Worm (Caenorhabditis elegans) whole organism, L4 larva: ENCODE data around the gene nrf-6.

ENCODE experiments used
- D1046.2 ChIP-seq: fragments of 200-800 bp; sonication (Bioruptor generic); IDR thresholded peaks from 2 replicates; pipeline ENCODE4 v1.3.6; 2022; ENCODE audit warnings: missing genetic modification characterization, missing compliant biosample characterization
- F10B5.3 ChIP-seq: sonication (generic microtip); optimal IDR thresholded peaks from 2 replicates; lab custom pipeline; 2016; ENCODE audit warnings: mild to moderate bottlenecking, missing genetic modification characterization, missing compliant biosample characterization
- F26F4.8 ChIP-seq: fragments of 200-800 bp; sonication (Bioruptor generic); conservative IDR thresholded peaks from 2 replicates; pipeline ENCODE4 v1.3.6; 2022; ENCODE audit warnings: missing genetic modification characterization, missing compliant biosample characterization
- R02D3.7 ChIP-seq: fragments of 150-350 bp; sonication (generic microtip); optimal IDR thresholded peaks from 3 replicates; lab custom pipeline; 2014; ENCODE audit warnings: missing biosample characterization, missing genetic modification characterization
- T26A8.4 ChIP-seq: fragments of 200-800 bp; sonication (Bioruptor generic); IDR thresholded peaks from 2 replicates; pipeline ENCODE4 v1.3.6; 2022; ENCODE audit warnings: missing genetic modification characterization, missing compliant biosample characterization
- ZK546.5 ChIP-seq, 2 experiments: sonication (generic microtip); optimal IDR thresholded peaks; 2 replicates each; lab custom pipeline; 2017; ENCODE audit warnings: missing biosample characterization in 2 of 2, missing genetic modification characterization in 2 of 2
- arid-1 ChIP-seq: fragments of 200-800 bp; sonication (Bioruptor generic); conservative IDR thresholded peaks from 2 replicates; pipeline ENCODE4 v1.3.6; 2022; ENCODE audit warnings: missing genetic modification reagents, missing genetic modification characterization, missing compliant biosample characterization
- attf-4 ChIP-seq: sonication (generic microtip); optimal IDR thresholded peaks from 3 replicates; lab custom pipeline; 2017; ENCODE audit warnings: missing biosample characterization, missing genetic modification characterization
- ceh-20 ChIP-seq: fragments of 200-800 bp; sonication (Bioruptor generic); IDR thresholded peaks from 2 replicates; pipeline ENCODE4 v1.3.6; 2022; ENCODE audit warnings: missing genetic modification reagents, missing genetic modification characterization, missing compliant biosample characterization
- cey-2 ChIP-seq: sonication (generic microtip); optimal IDR thresholded peaks from 3 replicates; lab custom pipeline; 2017; ENCODE audit warnings: missing genetic modification characterization, mild to moderate bottlenecking, missing compliant biosample characterization, antibody characterized with exemption, borderline replicate concordance; ENCODE audit not compliant: insufficient read depth
- ctbp-1 ChIP-seq: fragments of 200-800 bp; sonication (Bioruptor generic); IDR thresholded peaks from 2 replicates; pipeline ENCODE4 v1.3.6; 2022; ENCODE audit warnings: missing genetic modification reagents, missing genetic modification characterization, missing compliant biosample characterization
- daf-19 ChIP-seq: fragments of 200-800 bp; sonication (Bioruptor generic); conservative IDR thresholded peaks from 2 replicates; pipeline ENCODE4 v1.3.6; 2022; ENCODE audit warnings: missing genetic modification characterization, missing compliant biosample characterization
- daf-8 ChIP-seq: fragments of 200-800 bp; sonication (Bioruptor generic); IDR thresholded peaks from 2 replicates; pipeline ENCODE4 v1.3.6; 2022; ENCODE audit warnings: missing genetic modification characterization, missing compliant biosample characterization
- dmd-6 ChIP-seq: fragments of 200-800 bp; sonication (Bioruptor generic); IDR thresholded peaks from 2 replicates; pipeline ENCODE4 v1.3.6; 2022; ENCODE audit warnings: missing genetic modification reagents, missing genetic modification characterization, missing compliant biosample characterization
- duxl-1 ChIP-seq: sonication (generic microtip); optimal IDR thresholded peaks from 2 replicates; lab custom pipeline; 2016; ENCODE audit warnings: mild to moderate bottlenecking, missing genetic modification characterization, moderate library complexity, missing compliant biosample characterization; ENCODE audit not compliant: poor library complexity
- egl-27 ChIP-seq: sonication (generic microtip); optimal IDR thresholded peaks from 3 replicates; lab custom pipeline; 2017; ENCODE audit warnings: missing biosample characterization, missing genetic modification reagents, missing genetic modification characterization
- egl-43 ChIP-seq: fragments of 200-800 bp; sonication (Bioruptor generic); IDR thresholded peaks from 2 replicates; pipeline ENCODE4 v1.3.6; 2022; ENCODE audit warnings: missing genetic modification reagents, missing genetic modification characterization, missing compliant biosample characterization
- fkh-10 ChIP-seq: fragments of 150-350 bp; optimal IDR thresholded peaks from 2 replicates; lab custom pipeline; 2014; ENCODE audit warnings: missing biosample characterization, missing genetic modification reagents, missing genetic modification characterization
- hlh-30 ChIP-seq: sonication (generic microtip); optimal IDR thresholded peaks from 2 replicates; lab custom pipeline; 2017; ENCODE audit warnings: antibody characterized with exemption, mild to moderate bottlenecking, missing genetic modification characterization, missing compliant biosample characterization; ENCODE audit not compliant: insufficient read depth
- jun-1 ChIP-seq: fragments of 150-350 bp; optimal IDR thresholded peaks from 2 replicates; lab custom pipeline; 2014; ENCODE audit warnings: missing biosample characterization, missing genetic modification reagents, missing genetic modification characterization
- lin-15B ChIP-seq: fragments of 150-350 bp; sonication (generic microtip); optimal IDR thresholded peaks from 3 replicates; lab custom pipeline; 2014; ENCODE audit warnings: missing biosample characterization, missing genetic modification characterization
- lin-29 ChIP-seq: fragments of 200-800 bp; sonication (Bioruptor generic); IDR thresholded peaks from 2 replicates; pipeline ENCODE4 v1.3.6; 2022; ENCODE audit warnings: missing genetic modification reagents, missing genetic modification characterization, missing compliant biosample characterization
- lin-38 ChIP-seq: fragments of 200-800 bp; sonication (Bioruptor generic); IDR thresholded peaks from 2 replicates; pipeline ENCODE4 v1.3.6; 2022; ENCODE audit warnings: missing genetic modification reagents, missing genetic modification characterization, missing compliant biosample characterization
- lin-39 ChIP-seq: fragments of 150-350 bp; optimal IDR thresholded peaks from 2 replicates; lab custom pipeline; 2014; ENCODE audit warnings: missing biosample characterization, missing genetic modification reagents, missing genetic modification characterization
- lir-3 ChIP-seq: sonication (generic microtip); optimal IDR thresholded peaks from 2 replicates; lab custom pipeline; 2016; ENCODE audit warnings: mild to moderate bottlenecking, missing genetic modification characterization, missing compliant biosample characterization
- lsy-2 ChIP-seq, 2 experiments: fragments of 150-350 bp in 1 of 2; sonication (generic microtip) in 1 of 2; optimal IDR thresholded peaks; 2 replicates each; lab custom pipeline; 2014 to 2017; ENCODE audit warnings: missing biosample characterization in 2 of 2, missing genetic modification characterization in 2 of 2
- madf-9 ChIP-seq: fragments of 200-800 bp; sonication (Bioruptor generic); conservative IDR thresholded peaks from 2 replicates; pipeline ENCODE4 v1.3.6; 2022; ENCODE audit warnings: missing genetic modification reagents, missing genetic modification characterization, missing compliant biosample characterization
- mdl-1 ChIP-seq, 2 experiments: fragments of 150-350 bp in 1 of 2; sonication (generic microtip) in 1 of 2; optimal IDR thresholded peaks; 2 replicates each; lab custom pipeline; 2014 to 2017; ENCODE audit warnings: missing biosample characterization in 2 of 2, missing genetic modification characterization in 2 of 2
- mes-2 ChIP-seq: sonication (generic microtip); optimal IDR thresholded peaks from 2 replicates; lab custom pipeline; 2016; ENCODE audit warnings: missing genotype, mild to moderate bottlenecking, missing genetic modification characterization, missing compliant biosample characterization; ENCODE audit not compliant: poor library complexity, severe bottlenecking
- nhr-10 ChIP-seq: fragments of 150-350 bp; optimal IDR thresholded peaks from 2 replicates; lab custom pipeline; 2014; ENCODE audit warnings: missing biosample characterization, missing genetic modification characterization
- nhr-11 ChIP-seq: fragments of 150-350 bp; optimal IDR thresholded peaks from 2 replicates; lab custom pipeline; 2014; ENCODE audit warnings: missing biosample characterization, missing genetic modification characterization
- nhr-111 ChIP-seq: fragments of 200-800 bp; sonication (Bioruptor generic); optimal IDR thresholded peaks from 2 replicates; lab custom pipeline; 2018; ENCODE audit warnings: mild to moderate bottlenecking, missing genetic modification characterization, missing compliant biosample characterization
- nhr-237 ChIP-seq: sonication (generic microtip); optimal IDR thresholded peaks from 2 replicates; lab custom pipeline; 2017; ENCODE audit warnings: missing biosample characterization, missing genetic modification characterization
- nhr-42 ChIP-seq: fragments of 200-800 bp; sonication (Bioruptor generic); IDR thresholded peaks from 2 replicates; pipeline ENCODE4 v1.3.6; 2022; ENCODE audit warnings: missing genetic modification characterization, missing compliant biosample characterization
- nhr-48 ChIP-seq: sonication (generic microtip); optimal IDR thresholded peaks from 2 replicates; lab custom pipeline; 2016; ENCODE audit warnings: mild to moderate bottlenecking, missing genetic modification characterization, missing compliant biosample characterization
- nhr-6 ChIP-seq: fragments of 150-350 bp; optimal IDR thresholded peaks from 2 replicates; lab custom pipeline; 2014; ENCODE audit warnings: missing biosample characterization, missing genetic modification characterization
- nhr-77 ChIP-seq: fragments of 150-350 bp; optimal IDR thresholded peaks from 2 replicates; lab custom pipeline; 2014; ENCODE audit warnings: missing biosample characterization, missing genetic modification characterization
- pqm-1 ChIP-seq: sonication (generic microtip); optimal IDR thresholded peaks from 2 replicates; lab custom pipeline; 2017; ENCODE audit warnings: missing biosample characterization, missing genetic modification characterization
- rbr-2 ChIP-seq: sonication (generic microtip); optimal IDR thresholded peaks from 2 replicates; lab custom pipeline; 2016; ENCODE audit warnings: missing genotype, missing genetic modification characterization, missing compliant biosample characterization
- saeg-2 ChIP-seq: fragments of 200-800 bp; sonication (Bioruptor generic); IDR thresholded peaks from 2 replicates; pipeline ENCODE4 v1.3.6; 2022; ENCODE audit warnings: missing genetic modification reagents, missing genetic modification characterization, missing compliant biosample characterization
- sdz-12 ChIP-seq: fragments of 200-800 bp; sonication (Bioruptor generic); optimal IDR thresholded peaks from 2 replicates; lab custom pipeline; 2018; ENCODE audit warnings: mild to moderate bottlenecking, missing genetic modification characterization, missing compliant biosample characterization
- set-16 ChIP-seq: fragments of 200-800 bp; sonication (Bioruptor generic); IDR thresholded peaks from 2 replicates; pipeline ENCODE4 v1.3.6; 2022; ENCODE audit warnings: missing genetic modification reagents, missing genetic modification characterization, missing compliant biosample characterization
- snpc-1.2 ChIP-seq: fragments of 200-800 bp; sonication (Bioruptor generic); IDR thresholded peaks from 2 replicates; pipeline ENCODE4 v1.3.6; 2022; ENCODE audit warnings: missing genetic modification reagents, missing genetic modification characterization, missing compliant biosample characterization
- snpc-4 ChIP-seq: fragments of 150-350 bp; optimal IDR thresholded peaks from 2 replicates; lab custom pipeline; 2014; ENCODE audit warnings: missing biosample characterization, missing genetic modification characterization
- spr-1 ChIP-seq: sonication (generic microtip); optimal IDR thresholded peaks from 2 replicates; lab custom pipeline; 2016; ENCODE audit warnings: mild to moderate bottlenecking, missing genetic modification characterization, missing compliant biosample characterization
- tag-97 ChIP-seq: fragments of 200-800 bp; sonication (Bioruptor generic); IDR thresholded peaks from 2 replicates; pipeline ENCODE4 v1.3.6; 2022; ENCODE audit warnings: missing genetic modification characterization, missing compliant biosample characterization
- tra-1 ChIP-seq: fragments of 200-800 bp; sonication (Bioruptor generic); IDR thresholded peaks from 2 replicates; pipeline ENCODE4 v1.3.6; 2022; ENCODE audit warnings: missing genetic modification reagents, missing genetic modification characterization, missing compliant biosample characterization
- unc-39 ChIP-seq: sonication (generic microtip); optimal IDR thresholded peaks from 2 replicates; lab custom pipeline; 2017; ENCODE audit warnings: missing biosample characterization, missing genetic modification characterization
- vab-7 ChIP-seq: fragments of 200-800 bp; sonication (Bioruptor generic); IDR thresholded peaks from 2 replicates; pipeline ENCODE4 v1.3.6; 2022; ENCODE audit warnings: missing genetic modification reagents, missing genetic modification characterization, missing compliant biosample characterization
- zfp-3 ChIP-seq: fragments of 200-800 bp; sonication (Bioruptor generic); conservative IDR thresholded peaks from 2 replicates; pipeline ENCODE4 v1.3.6; 2022; ENCODE audit warnings: missing genetic modification reagents, missing genetic modification characterization, missing compliant biosample characterization
- zip-11 ChIP-seq: fragments of 200-800 bp; sonication (Bioruptor generic); IDR thresholded peaks from 2 replicates; pipeline ENCODE4 v1.3.6; 2022; ENCODE audit warnings: missing genetic modification characterization, missing compliant biosample characterization
- zip-2 ChIP-seq: fragments of 150-350 bp; optimal IDR thresholded peaks from 2 replicates; lab custom pipeline; 2014; ENCODE audit warnings: missing biosample characterization, missing genetic modification characterization
- ztf-11 ChIP-seq: fragments of 150-350 bp; optimal IDR thresholded peaks from 2 replicates; lab custom pipeline; 2014; ENCODE audit warnings: missing biosample characterization, missing genetic modification characterization

The nrf-6 gene

ce11 chrII:8039416-8039815 is 6.9 kb upstream of the nrf-6 start, which contains the start of the genes ubh-4 and algn-6 (continued):
- TF ChIP-seq zip-2 (tag; lab: Kevin White, UChicago) (no peak), F10B5.3 (tag; lab: Kevin White, UChicago) (no peak), dmd-6 (GFP tag; lab: Robert Waterston, UW) (peak; percentile 27; the same call in 1 of the 2 replicates), zfp-3 (no peak), egl-27 (tag; lab: Kevin White, UChicago) (no peak), nhr-10 (tag; lab: Kevin White, UChicago) (no peak), zip-11 (GFP tag; lab: Robert Waterston, UW) (no peak), pqm-1 (tag; lab: Kevin White, UChicago) (peak; percentile 17), lir-3 (tag; lab: Kevin White, UChicago) (no peak), rbr-2 (tag; lab: Kevin White, UChicago) (peak; percentile 36), ztf-11 (tag; lab: Kevin White, UChicago) (no peak), daf-19 (GFP tag; lab: Robert Waterston, UW) (no peak), mdl-1 (tag; optimal IDR thresholded peaks at IDR 0.05; lab: Kevin White, UChicago) (no peak), nhr-111 (GFP tag; lab: Kevin White, UChicago) (no peak), R02D3.7 (no peak), set-16 (no peak), nhr-237 (tag; lab: Kevin White, UChicago) (no peak), saeg-2 (GFP tag; lab: Robert Waterston, UW) (no peak), T26A8.4 (GFP tag; lab: Robert Waterston, UW) (no peak), nhr-11 (no peak), unc-39 (tag; lab: Kevin White, UChicago) (no peak), vab-7 (GFP tag; lab: Robert Waterston, UW) (0 out of 2 replicates have a peak, but pooled peaks have one; percentile 22), tra-1 (GFP tag; lab: Robert Waterston, UW) (no peak), ceh-20 (GFP tag; lab: Robert Waterston, UW) (no peak), ctbp-1 (GFP tag; lab: Robert Waterston, UW) (no peak), lsy-2 (tag; optimal IDR thresholded peaks at IDR 0.05; lab: Kevin White, UChicago) (peak; percentile 38 to 95), mes-2 (tag; lab: Kevin White, UChicago) (peak; percentile 95), nhr-42 (GFP tag; lab: Robert Waterston, UW) (no peak), lin-29 (GFP tag; lab: Robert Waterston, UW) (no peak), nhr-48 (no peak), hlh-30 (tag; lab: Kevin White, UChicago) (peak; percentile 12), sdz-12 (GFP tag; lab: Kevin White, UChicago) (no peak), egl-43 (no peak), tag-97 (GFP tag; lab: Robert Waterston, UW) (no peak), F26F4.8 (no peak), snpc-1.2 (GFP tag; lab: Robert Waterston, UW) (no peak), lin-38 (GFP tag; lab: Robert Waterston, UW) (peak; percentile 95), lin-15B (no peak), attf-4 (tag; lab: Kevin White, UChicago) (no peak), snpc-4 (tag; lab: Kevin White, UChicago) (no peak), lin-39 (tag; lab: Kevin White, UChicago) (no peak), cey-2 (tag; lab: Kevin White, UChicago) (no peak), jun-1 (no peak), duxl-1 (no peak), arid-1 (GFP tag; lab: Robert Waterston, UW) (no peak), daf-8 (GFP tag; lab: Robert Waterston, UW) (no peak), nhr-77 (tag; lab: Kevin White, UChicago) (peak; percentile 48), spr-1 (tag; lab: Kevin White, UChicago) (no peak), nhr-6 (tag; lab: Kevin White, UChicago) (peak; percentile 80), fkh-10 (GFP tag; lab: Kevin White, UChicago) (no peak), madf-9 (no peak), D1046.2 (GFP tag; lab: Robert Waterston, UW) (no peak), ZK546.5 (tag; optimal IDR thresholded peaks at IDR 0.05; lab: Kevin White, UChicago) (no peak)
